Fruit fly (Drosophila melanogaster): ENCODE data around the gene CG16815.

DNA sequence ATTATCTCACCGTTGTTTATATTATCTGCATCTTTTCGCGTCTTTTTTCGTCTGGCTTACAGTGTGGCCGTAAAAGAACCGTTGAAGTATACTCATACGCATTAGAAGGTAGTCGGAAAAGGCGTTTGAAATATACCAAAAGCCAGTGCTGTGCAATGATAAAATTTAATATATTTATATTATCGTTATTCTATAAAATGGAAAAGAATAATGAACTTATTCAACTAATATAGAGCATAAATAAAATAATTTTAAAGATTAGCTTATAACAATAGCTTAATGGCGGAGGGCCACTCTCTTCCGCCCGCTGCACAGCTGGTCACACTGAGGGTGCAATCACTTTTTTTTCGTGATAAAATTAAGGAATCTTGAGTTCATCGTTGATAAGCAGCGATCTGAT lies 37.7 kb upstream of the CG16815 start, which contains the start of the genes CG16974 and Edem2:
- no peak for TF ChIP-seq h (optimal IDR thresholded peaks at IDR 0.05)
- no peak for TF ChIP-seq psq (optimal IDR thresholded peaks at IDR 0.05)
